Worm (Caenorhabditis elegans) whole organism, young adult: ENCODE data around the gene ZK512.11.

Source experiments
- D2030.7 ChIP-seq: fragments of 200-800 bp; sonication (Bioruptor generic); IDR thresholded peaks from 2 replicates; pipeline ENCODE4 v1.3.6; 2022; ENCODE audit warnings: missing genetic modification reagents, missing genetic modification characterization, missing compliant biosample characterization
- F23B12.7 ChIP-seq: sonication (generic microtip); optimal IDR thresholded peaks from 2 replicates; lab custom pipeline; 2017; ENCODE audit warnings: missing genetic modification characterization, mild to moderate bottlenecking, missing compliant biosample characterization, antibody characterized with exemption, moderate library complexity; ENCODE audit not compliant: insufficient read depth
- F39B2.1 ChIP-seq: fragments of 200-800 bp; sonication (Bioruptor generic); IDR thresholded peaks from 2 replicates; pipeline ENCODE4 v1.3.6; 2022; ENCODE audit warnings: missing genetic modification reagents, missing genetic modification characterization, missing compliant biosample characterization
- F49E8.2 ChIP-seq: sonication (generic microtip); optimal IDR thresholded peaks from 3 replicates; lab custom pipeline; 2017; ENCODE audit warnings: missing genetic modification characterization, mild to moderate bottlenecking, missing compliant biosample characterization, antibody characterized with exemption, moderate library complexity; ENCODE audit not compliant: insufficient read depth
- F55B11.4 ChIP-seq: sonication (generic microtip); optimal IDR thresholded peaks from 2 replicates; lab custom pipeline; 2016; ENCODE audit warnings: missing compliant biosample characterization, missing genetic modification characterization, borderline replicate concordance; ENCODE audit not compliant: insufficient read depth
- T07F8.4 ChIP-seq: sonication (generic microtip); optimal IDR thresholded peaks from 2 replicates; lab custom pipeline; 2016; ENCODE audit warnings: mild to moderate bottlenecking, missing genetic modification characterization, moderate library complexity, missing compliant biosample characterization
- T26A5.8 ChIP-seq: sonication (generic microtip); optimal IDR thresholded peaks from 2 replicates; lab custom pipeline; 2016; ENCODE audit warnings: missing genetic modification characterization, missing compliant biosample characterization
- Y53F4B.3 ChIP-seq: fragments of 200-800 bp; sonication (Bioruptor generic); IDR thresholded peaks from 2 replicates; pipeline ENCODE4 v1.3.6; 2022; ENCODE audit warnings: missing genetic modification reagents, missing genetic modification characterization, missing compliant biosample characterization
- Y53G8AR.9 ChIP-seq: fragments of 200-800 bp; sonication (Bioruptor generic); conservative IDR thresholded peaks from 2 replicates; pipeline ENCODE4 v1.3.6; 2022; ENCODE audit warnings: missing genetic modification reagents, missing genetic modification characterization, missing compliant biosample characterization
- Y56A3A.18 ChIP-seq: fragments of 200-800 bp; sonication (Bioruptor generic); IDR thresholded peaks from 2 replicates; pipeline ENCODE4 v1.3.6; 2022; ENCODE audit warnings: missing genetic modification reagents, missing genetic modification characterization, missing compliant biosample characterization
- Y95B8A.8 ChIP-seq: fragments of 200-800 bp; sonication (Bioruptor generic); IDR thresholded peaks from 2 replicates; pipeline ENCODE4 v1.3.6; 2022; ENCODE audit warnings: missing genetic modification reagents, missing genetic modification characterization, missing compliant biosample characterization
- ama-1 ChIP-seq, 3 experiments: fragments of 150-350 bp in 1 of 3; sonication (generic microtip) in 2 of 3; optimal IDR thresholded peaks; 2 replicates each; lab custom pipeline; 2014 to 2018; ENCODE audit warnings: missing biosample characterization in 2 of 3, missing genetic modification characterization in 2 of 3, missing genetic modification reagents in 2 of 3
- aptf-3 ChIP-seq: fragments of 200-800 bp; sonication (Bioruptor generic); IDR thresholded peaks from 2 replicates; pipeline ENCODE4 v1.3.6; 2022; ENCODE audit warnings: missing genetic modification characterization, missing compliant biosample characterization
- attf-3 ChIP-seq: fragments of 200-800 bp; sonication (Bioruptor generic); conservative IDR thresholded peaks from 2 replicates; pipeline ENCODE4 v1.3.6; 2022; ENCODE audit warnings: missing genetic modification reagents, missing genetic modification characterization, missing compliant biosample characterization
- attf-6 ChIP-seq: fragments of 200-800 bp; sonication (Bioruptor generic); IDR thresholded peaks from 2 replicates; pipeline ENCODE4 v1.3.6; 2022; ENCODE audit warnings: missing genetic modification reagents, missing genetic modification characterization, missing compliant biosample characterization
- bed-1 ChIP-seq: fragments of 200-800 bp; sonication (Bioruptor generic); IDR thresholded peaks from 2 replicates; pipeline ENCODE4 v1.3.6; 2022; ENCODE audit warnings: missing genetic modification reagents, missing genetic modification characterization, missing compliant biosample characterization
- cebp-2 ChIP-seq: fragments of 200-800 bp; sonication (Bioruptor generic); IDR thresholded peaks from 2 replicates; pipeline ENCODE4 v1.3.6; 2022; ENCODE audit warnings: missing genetic modification characterization, missing compliant biosample characterization
- ceh-100 ChIP-seq: fragments of 200-800 bp; sonication (Bioruptor generic); IDR thresholded peaks from 2 replicates; pipeline ENCODE4 v1.3.6; 2022; ENCODE audit warnings: missing genetic modification reagents, missing genetic modification characterization, missing compliant biosample characterization
- ceh-58 ChIP-seq: fragments of 200-800 bp; sonication (Bioruptor generic); IDR thresholded peaks from 2 replicates; pipeline ENCODE4 v1.3.6; 2022; ENCODE audit warnings: missing genetic modification characterization, missing compliant biosample characterization
- ceh-91 ChIP-seq: fragments of 200-800 bp; sonication (Bioruptor generic); IDR thresholded peaks from 2 replicates; pipeline ENCODE4 v1.3.6; 2022; ENCODE audit warnings: missing genetic modification reagents, missing genetic modification characterization, missing compliant biosample characterization
- die-1 ChIP-seq: sonication (generic microtip); optimal IDR thresholded peaks from 2 replicates; lab custom pipeline; 2016; ENCODE audit warnings: missing genotype, mild to moderate bottlenecking, missing genetic modification characterization, missing compliant biosample characterization
- dpff-1 ChIP-seq: sonication (generic microtip); optimal IDR thresholded peaks from 2 replicates; lab custom pipeline; 2017; ENCODE audit warnings: mild to moderate bottlenecking, missing genetic modification characterization, missing compliant biosample characterization
- egl-18 ChIP-seq: fragments of 200-800 bp; sonication (Bioruptor generic); IDR thresholded peaks from 2 replicates; pipeline ENCODE4 v1.3.6; 2022; ENCODE audit warnings: missing genetic modification reagents, missing genetic modification characterization, missing compliant biosample characterization
- fkh-3 ChIP-seq: sonication (generic microtip); optimal IDR thresholded peaks from 2 replicates; lab custom pipeline; 2016; ENCODE audit warnings: mild to moderate bottlenecking, missing genetic modification characterization, missing compliant biosample characterization
- him-1 ChIP-seq: sonication (generic microtip); optimal IDR thresholded peaks from 2 replicates; lab custom pipeline; 2016; ENCODE audit warnings: missing genotype, missing genetic modification reagents, missing genetic modification characterization, missing compliant biosample characterization
- hmg-1.2 ChIP-seq: fragments of 200-800 bp; sonication (Bioruptor generic); IDR thresholded peaks from 2 replicates; pipeline ENCODE4 v1.3.6; 2022; ENCODE audit warnings: missing genetic modification reagents, missing genetic modification characterization, missing compliant biosample characterization
- hrde-1 ChIP-seq: sonication (generic microtip); optimal IDR thresholded peaks from 2 replicates; lab custom pipeline; 2016; ENCODE audit warnings: missing genetic modification characterization, mild to moderate bottlenecking, missing compliant biosample characterization, moderate library complexity, missing genotype, missing genetic modification reagents, borderline replicate concordance
- let-607 ChIP-seq, 2 experiments: fragments of 200-800 bp in 1 of 2; sonication (Bioruptor generic) in 1 of 2; sonication (generic microtip) in 1 of 2; optimal IDR thresholded peaks; 2 replicates each; lab custom pipeline; 2016 to 2018; ENCODE audit warnings: mild to moderate bottlenecking in 2 of 2, missing compliant biosample characterization in 2 of 2, missing genetic modification characterization in 2 of 2, moderate library complexity in 2 of 2, missing genotype in 1 of 2
- lin-26 ChIP-seq: fragments of 200-800 bp; sonication (Bioruptor generic); IDR thresholded peaks from 2 replicates; pipeline ENCODE4 v1.3.6; 2022; ENCODE audit warnings: missing genetic modification reagents, missing genetic modification characterization, missing compliant biosample characterization
- mcd-1 ChIP-seq: fragments of 200-800 bp; sonication (Bioruptor generic); IDR thresholded peaks from 2 replicates; pipeline ENCODE4 v1.3.6; 2022; ENCODE audit warnings: missing genetic modification reagents, missing genetic modification characterization, missing compliant biosample characterization
- mel-28 ChIP-seq: sonication (generic microtip); optimal IDR thresholded peaks from 2 replicates; lab custom pipeline; 2016; ENCODE audit warnings: borderline replicate concordance, mild to moderate bottlenecking, missing genetic modification characterization, missing compliant biosample characterization
- mxl-1 ChIP-seq: sonication (generic microtip); optimal IDR thresholded peaks from 2 replicates; lab custom pipeline; 2016; ENCODE audit warnings: missing genetic modification characterization, missing compliant biosample characterization
- nhr-27 ChIP-seq: fragments of 200-800 bp; sonication (Bioruptor generic); optimal IDR thresholded peaks from 2 replicates; lab custom pipeline; 2018; ENCODE audit warnings: mild to moderate bottlenecking, missing genetic modification characterization, moderate library complexity, missing compliant biosample characterization
- repo-1 ChIP-seq: sonication (generic microtip); optimal IDR thresholded peaks from 2 replicates; lab custom pipeline; 2017; ENCODE audit warnings: mild to moderate bottlenecking, missing genetic modification characterization, missing compliant biosample characterization
- sdz-38 ChIP-seq: sonication (generic microtip); optimal IDR thresholded peaks from 2 replicates; lab custom pipeline; 2016; ENCODE audit warnings: missing genotype, missing genetic modification characterization, missing compliant biosample characterization
- snpc-1.3 ChIP-seq: sonication (generic microtip); optimal IDR thresholded peaks from 2 replicates; lab custom pipeline; 2017; ENCODE audit warnings: missing genetic modification characterization, mild to moderate bottlenecking, missing compliant biosample characterization, antibody characterized with exemption, moderate library complexity, missing genotype, missing genetic modification reagents; ENCODE audit not compliant: insufficient read depth
- snpc-3.4 ChIP-seq: sonication (generic microtip); optimal IDR thresholded peaks from 2 replicates; lab custom pipeline; 2017; ENCODE audit warnings: missing genetic modification characterization, mild to moderate bottlenecking, missing compliant biosample characterization, antibody characterized with exemption, moderate library complexity, missing genotype, missing genetic modification reagents
- snpc-4 ChIP-seq, 5 experiments: fragments of 150-350 bp in 1 of 5; sonication (generic microtip) in 4 of 5; optimal IDR thresholded peaks; 2 replicates each; lab custom pipeline; 2014 to 2018; ENCODE audit warnings: missing genetic modification characterization in 5 of 5, missing biosample characterization in 3 of 5, antibody characterized with exemption in 2 of 5, mild to moderate bottlenecking in 2 of 5, missing compliant biosample characterization in 2 of 5, missing genotype in 2 of 5, moderate library complexity in 2 of 5, missing genetic modification reagents in 1 of 5
- tlf-1 ChIP-seq: fragments of 200-800 bp; sonication (Bioruptor generic); optimal IDR thresholded peaks from 2 replicates; lab custom pipeline; 2018; ENCODE audit warnings: mild to moderate bottlenecking, missing genetic modification characterization, missing compliant biosample characterization
- unc-62 ChIP-seq: fragments of 150-350 bp; optimal IDR thresholded peaks from 2 replicates; lab custom pipeline; 2014; ENCODE audit warnings: missing biosample characterization, missing genetic modification reagents, missing genetic modification characterization

ZK512.11 gene

DNA sequence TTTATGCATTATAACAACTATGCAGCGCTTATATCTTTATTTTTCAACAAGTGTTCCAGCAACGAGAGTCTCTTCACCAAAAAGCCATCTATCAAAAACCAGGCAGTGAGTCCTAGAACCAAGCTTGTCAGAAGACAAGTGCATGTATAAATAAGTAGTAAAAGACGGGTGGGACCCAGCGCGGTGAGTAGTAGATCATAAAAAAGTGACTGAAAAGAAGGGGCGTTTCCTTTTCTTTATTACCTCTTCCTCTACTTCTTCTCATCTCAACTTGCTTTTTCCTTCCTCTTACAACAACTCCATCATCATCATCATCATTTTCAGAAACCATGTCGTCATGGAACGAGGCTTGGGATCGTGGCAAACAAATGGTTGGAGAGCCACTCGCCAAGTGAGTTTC lies 7.4 kb upstream of the ZK512.11 start, which contains the start of gene eat-4:
Gene eat-4 (plus strand): TSS at position 301 of the 400 bp plus-strand sequence.
- TF ChIP-seq D2030.7 (GFP tag; lab: Robert Waterston, UW) = no peak
- no peak for TF ChIP-seq F55B11.4 (tag; lab: Kevin White, UChicago)

DNA sequence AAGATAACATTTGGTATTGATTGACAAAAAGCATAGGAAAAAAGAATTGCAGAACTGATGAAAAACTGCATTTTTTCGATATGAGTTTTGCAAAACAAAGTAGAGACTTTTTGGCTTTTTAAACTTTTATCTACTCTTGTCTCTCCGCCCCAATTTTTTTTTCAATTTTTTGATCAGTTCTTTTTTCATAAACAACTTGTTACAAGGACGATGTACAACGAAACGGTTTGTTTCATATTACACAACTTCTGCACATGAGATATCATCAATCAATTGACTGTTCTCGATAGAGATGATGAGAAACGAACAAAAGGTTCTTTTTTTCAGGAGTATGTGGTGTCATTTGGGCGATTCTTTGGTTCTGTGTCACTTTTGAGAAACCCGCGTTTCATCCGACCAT lies 5.4 kb upstream of the ZK512.11 start, which contains the start of gene ZK512.7:
Gene ZK512.7 (minus strand): TSS at position 101 of the 400 bp plus-strand sequence.
- TF ChIP-seq hrde-1 (tag; lab: Kevin White, UChicago) (no peak), ceh-100 (GFP tag; lab: Robert Waterston, UW) (no peak), egl-18 (no peak), mxl-1 (tag; lab: Kevin White, UChicago) (no peak), fkh-3 (tag; lab: Kevin White, UChicago) (no peak), T07F8.4 (no peak), T26A5.8 (tag; lab: Kevin White, UChicago) (no peak), die-1 (no peak), unc-62 (GFP tag; lab: Kevin White, UChicago) (no peak), him-1 (tag; lab: Kevin White, UChicago) (no peak), attf-6 (no peak)
- TF ChIP-seq, all 124 proteins: peak for 0

ce11 chrIII:9144744-9145390 lies 856 bp downstream of the ZK512.11 start, which contains the start of the genes ZK512.2 and ZK512.4:
ZK512.2 (minus strand) TSS chrIII:9144794.
ZK512.4 (plus strand) TSS chrIII:9145340.
- TF ChIP-seq hmg-1.2 (GFP tag; lab: Robert Waterston, UW) (no peak), dpff-1 (tag; lab: Kevin White, UChicago) (no peak), Y95B8A.8 (GFP tag; lab: Robert Waterston, UW) (no peak), T26A5.8 (tag; lab: Kevin White, UChicago) (no peak), nhr-27 (tag; lab: Kevin White, UChicago) (no peak), F23B12.7 (tag; lab: Kevin White, UChicago) (peak; percentile 55), mxl-1 (tag; lab: Kevin White, UChicago) (no peak), ceh-91 (no peak), F39B2.1 (GFP tag; lab: Robert Waterston, UW) (no peak), tlf-1 (GFP tag; lab: Kevin White, UChicago) (no peak), let-607 (tag; optimal IDR thresholded peaks at IDR 0.05; lab: Kevin White, UChicago) (peak in 1 of 2 experiments; percentile 0), mcd-1 (GFP tag; lab: Robert Waterston, UW) (no peak), Y56A3A.18 (GFP tag; lab: Robert Waterston, UW) (no peak), repo-1 (tag; lab: Kevin White, UChicago) (no peak), snpc-3.4 (tag; lab: Kevin White, UChicago) (no peak), aptf-3 (GFP tag; lab: Robert Waterston, UW) (no peak)

ce11 chrIII:9145765-9146164 lies 1.8 kb downstream of the ZK512.11 start, which contains the start of gene ZK512.8:
ZK512.8 (plus strand) TSS chrIII:9146065.
- no peak for TF ChIP-seq attf-6
- TF ChIP-seq Y56A3A.18 (GFP tag; lab: Robert Waterston, UW) = no peak
- TF ChIP-seq die-1 = no peak
- no peak for TF ChIP-seq cebp-2 (GFP tag; lab: Robert Waterston, UW)
- TF ChIP-seq lin-26 = no peak
- no peak for TF ChIP-seq snpc-4 (GFP tag; optimal IDR thresholded peaks at IDR 0.05; lab: Kevin White, UChicago)
- TF ChIP-seq snpc-4 (tag; optimal IDR thresholded peaks at IDR 0.05; lab: Kevin White, UChicago) = no peak
- TF ChIP-seq Y53F4B.3 (GFP tag; lab: Robert Waterston, UW) = no peak
- no peak for TF ChIP-seq aptf-3 (GFP tag; lab: Robert Waterston, UW)
- no peak for TF ChIP-seq Y53G8AR.9 (GFP tag; lab: Robert Waterston, UW)
- no peak for TF ChIP-seq F39B2.1 (GFP tag; lab: Robert Waterston, UW)
- no peak for TF ChIP-seq attf-3 (GFP tag; lab: Robert Waterston, UW)
- no peak for TF ChIP-seq F49E8.2
- TF ChIP-seq bed-1 = no peak
- TF ChIP-seq mel-28 (tag; lab: Kevin White, UChicago) = no peak
- no peak for TF ChIP-seq ceh-58
- TF ChIP-seq snpc-1.3 = no peak
- no peak for TF ChIP-seq ama-1 (optimal IDR thresholded peaks at IDR 0.05; lab: Kevin White, UChicago)
- TF ChIP-seq ama-1 (GFP tag; optimal IDR thresholded peaks at IDR 0.05; lab: Kevin White, UChicago) = no peak
- no peak for TF ChIP-seq sdz-38 (tag; lab: Kevin White, UChicago)
